Fruit fly (Drosophila melanogaster): ENCODE measurements around the gene CG33635.

The CG33635 gene

dm6 chr2L:158649-159257, at the start of gene CG33635, which contains the start of gene spen:
Gene CG33635 (minus strand): TSS chr2L:158664.
Gene spen (plus strand): TSS chr2L:159032.
- TF ChIP-seq noc (tag; optimal IDR thresholded peaks at IDR 0.05): peak; percentile 50

- no peak for TF ChIP-seq noc (tag; optimal IDR thresholded peaks at IDR 0.05)
Observed at dm6 chr2L:207129-207813, 48.8 kb upstream of the CG33635 start, which contains the start of the genes Tbc1d15-17 and CG11617. Gene Tbc1d15-17 (plus strand): TSS chr2L:207179. Gene CG11617 (minus strand): TSS chr2L:207297.

- no peak for TF ChIP-seq noc (tag; optimal IDR thresholded peaks at IDR 0.05)
Observed at dm6 chr2L:206556-206955, 48.1 kb upstream of the CG33635 start.

- no peak for TF ChIP-seq noc (tag; optimal IDR thresholded peaks at IDR 0.05)
Observed at dm6 chr2L:204557-204956, 46.1 kb upstream of the CG33635 start.

- no peak for TF ChIP-seq noc (tag; optimal IDR thresholded peaks at IDR 0.05)
Observed at dm6 chr2L:203529-204127, 45.2 kb upstream of the CG33635 start, which contains the start of gene mRpL10. Gene mRpL10 (plus strand): TSS chr2L:203779.

- TF ChIP-seq noc (tag; optimal IDR thresholded peaks at IDR 0.05): no peak
Observed at dm6 chr2L:195668-196067, 37.2 kb upstream of the CG33635 start.

- no peak for TF ChIP-seq noc (tag; optimal IDR thresholded peaks at IDR 0.05)
Observed at dm6 chr2L:182360-183144, 24.1 kb upstream of the CG33635 start.

- TF ChIP-seq noc (tag; optimal IDR thresholded peaks at IDR 0.05): no peak
Observed at dm6 chr2L:181020-181419, 22.6 kb upstream of the CG33635 start.

- no peak for TF ChIP-seq noc (tag; optimal IDR thresholded peaks at IDR 0.05)
Observed at dm6 chr2L:179119-179518, 20.7 kb upstream of the CG33635 start.

dm6 chr2L:175727-176126, 17.3 kb upstream of the CG33635 start:
- no peak for TF ChIP-seq noc (tag; optimal IDR thresholded peaks at IDR 0.05)

- TF ChIP-seq noc (tag; optimal IDR thresholded peaks at IDR 0.05): no peak
Observed at dm6 chr2L:171499-172250, 13.2 kb upstream of the CG33635 start.

dm6 chr2L:170383-170782, 11.9 kb upstream of the CG33635 start:
- TF ChIP-seq noc (tag; optimal IDR thresholded peaks at IDR 0.05): peak; percentile 27

- no peak for TF ChIP-seq noc (tag; optimal IDR thresholded peaks at IDR 0.05)
Observed at dm6 chr2L:168270-168901, 9.9 kb upstream of the CG33635 start.

- peak; percentile 93 for TF ChIP-seq noc (tag; optimal IDR thresholded peaks at IDR 0.05)
Observed at dm6 chr2L:166115-167069, 7.9 kb upstream of the CG33635 start.

Measured in whole organism, larva.